Fruit fly (Drosophila melanogaster): ENCODE results near the gene CG13931.

The CG13931 gene

dm6 chr3L:1690727-1691413, 11.3 kb downstream of the CG13931 start:
- TF ChIP-seq ovo (GFP tag; optimal IDR thresholded peaks at IDR 0.05) (no peak), CG5204 (GFP tag; optimal IDR thresholded peaks at IDR 0.05) (no peak), CG7045 (GFP tag; optimal IDR thresholded peaks at IDR 0.05) (no peak), CG7101 (tag; optimal IDR thresholded peaks at IDR 0.05) (no peak), tj (GFP tag; optimal IDR thresholded peaks at IDR 0.05) (no peak), cic (GFP tag; optimal IDR thresholded peaks at IDR 0.05) (no peak), CG12768 (GFP tag; optimal IDR thresholded peaks at IDR 0.05) (no peak)

- peak; percentile 40 for TF ChIP-seq tj (GFP tag; optimal IDR thresholded peaks at IDR 0.05)
- no peak for TF ChIP-seq pad (GFP tag; optimal IDR thresholded peaks at IDR 0.05)
- no peak for TF ChIP-seq CG14711 (tag; optimal IDR thresholded peaks at IDR 0.05)
Measured at dm6 chr3L:1688569-1688968, 13.6 kb downstream of the CG13931 start.

- TF ChIP-seq cnc (optimal IDR thresholded peaks at IDR 0.05) (no peak), Hr96 (GFP tag; optimal IDR thresholded peaks at IDR 0.05) (no peak), ovo (GFP tag; optimal IDR thresholded peaks at IDR 0.05) (no peak), CG11617 (GFP tag; optimal IDR thresholded peaks at IDR 0.05) (no peak), Clk (GFP tag; optimal IDR thresholded peaks at IDR 0.05) (no peak), CG5204 (GFP tag; optimal IDR thresholded peaks at IDR 0.05) (no peak), kay (GFP tag; ENCODE audit: borderline replicate concordance) (no peak), cic (GFP tag; optimal IDR thresholded peaks at IDR 0.05) (no peak), CG7045 (GFP tag; optimal IDR thresholded peaks at IDR 0.05) (no peak), toe (GFP tag; optimal IDR thresholded peaks at IDR 0.05) (no peak), bab1 (GFP tag; optimal IDR thresholded peaks at IDR 0.05) (no peak), Crg-1 (GFP tag; optimal IDR thresholded peaks at IDR 0.05) (no peak), CG7101 (tag; optimal IDR thresholded peaks at IDR 0.05) (no peak), CG1620 (GFP tag; optimal IDR thresholded peaks at IDR 0.05) (no peak), Mnt (GFP tag; optimal IDR thresholded peaks at IDR 0.05) (no peak)
Measured at dm6 chr3L:1688161-1688560, 14.0 kb downstream of the CG13931 start.

- TF ChIP-seq CG12768 (GFP tag; optimal IDR thresholded peaks at IDR 0.05): no peak
- no peak for TF ChIP-seq CG14711 (tag; optimal IDR thresholded peaks at IDR 0.05)
- no peak for TF ChIP-seq CG33017 (tag; optimal IDR thresholded peaks at IDR 0.05)
- TF ChIP-seq Crg-1 (GFP tag; optimal IDR thresholded peaks at IDR 0.05): no peak
Measured at dm6 chr3L:1683091-1683490, 19.1 kb downstream of the CG13931 start.

dm6 chr3L:1679394-1679793, 22.8 kb downstream of the CG13931 start:
- TF ChIP-seq pad (GFP tag; optimal IDR thresholded peaks at IDR 0.05): no peak
- TF ChIP-seq cnc (optimal IDR thresholded peaks at IDR 0.05): no peak
- no peak for TF ChIP-seq CG7045 (GFP tag; optimal IDR thresholded peaks at IDR 0.05)
- no peak for TF ChIP-seq Clk (GFP tag; optimal IDR thresholded peaks at IDR 0.05)
- no peak for TF ChIP-seq CG33017 (tag; optimal IDR thresholded peaks at IDR 0.05)

dm6 chr3L:1676222-1676621, 26.0 kb downstream of the CG13931 start:
- TF ChIP-seq CG1620 (GFP tag; optimal IDR thresholded peaks at IDR 0.05) (no peak), toe (GFP tag; optimal IDR thresholded peaks at IDR 0.05) (no peak), CG33017 (tag; optimal IDR thresholded peaks at IDR 0.05) (no peak)

dm6 chr3L:1675242-1675641, 27.0 kb downstream of the CG13931 start:
- no peak for TF ChIP-seq Mnt (GFP tag; optimal IDR thresholded peaks at IDR 0.05)
- no peak for TF ChIP-seq Crg-1 (GFP tag; optimal IDR thresholded peaks at IDR 0.05)
- no peak for TF ChIP-seq ovo (GFP tag; optimal IDR thresholded peaks at IDR 0.05)
- no peak for TF ChIP-seq CG7101 (tag; optimal IDR thresholded peaks at IDR 0.05)
- no peak for TF ChIP-seq tj (GFP tag; optimal IDR thresholded peaks at IDR 0.05)
- no peak for TF ChIP-seq pad (GFP tag; optimal IDR thresholded peaks at IDR 0.05)
- no peak for TF ChIP-seq bab1 (GFP tag; optimal IDR thresholded peaks at IDR 0.05)

dm6 chr3L:1674381-1674780, 27.8 kb downstream of the CG13931 start, which contains the start of gene CG7991:
TSS of gene CG7991 (plus strand) at chr3L:1674709.
- no peak for TF ChIP-seq tj (GFP tag; optimal IDR thresholded peaks at IDR 0.05)
- TF ChIP-seq ovo (GFP tag; optimal IDR thresholded peaks at IDR 0.05): no peak
- no peak for TF ChIP-seq CG7045 (GFP tag; optimal IDR thresholded peaks at IDR 0.05)
- TF ChIP-seq Clk (GFP tag; optimal IDR thresholded peaks at IDR 0.05): no peak
- TF ChIP-seq pad (GFP tag; optimal IDR thresholded peaks at IDR 0.05): no peak
- TF ChIP-seq CG5204 (GFP tag; optimal IDR thresholded peaks at IDR 0.05): no peak
- TF ChIP-seq cic (GFP tag; optimal IDR thresholded peaks at IDR 0.05): no peak
- no peak for TF ChIP-seq Mnt (GFP tag; optimal IDR thresholded peaks at IDR 0.05)
- TF ChIP-seq CG14711 (tag; optimal IDR thresholded peaks at IDR 0.05): no peak

Measured in whole organism, adult.